Fruit fly (Drosophila melanogaster) whole organism, adult: ENCODE results near the gene CG17687.

ENCODE experiments used
- CG11617 ChIP-seq: fragments of 200-800 bp; sonication (Bioruptor generic); optimal IDR thresholded peaks from 2 replicates; lab custom pipeline; 2017; ENCODE audit warnings: mild to moderate bottlenecking, missing biosample characterization, missing genetic modification reagents, missing genetic modification characterization
- CG12768 ChIP-seq: fragments of 200-800 bp; sonication (Bioruptor generic); optimal IDR thresholded peaks from 2 replicates; lab custom pipeline; 2017; ENCODE audit warnings: missing biosample characterization, missing genetic modification characterization, mild to moderate bottlenecking, moderate library complexity, missing genetic modification reagents
- CG33017 ChIP-seq: fragments of 200-800 bp; sonication (Bioruptor generic); optimal IDR thresholded peaks from 2 replicates; lab custom pipeline; 2018; ENCODE audit warnings: missing biosample characterization, mild to moderate bottlenecking, missing genetic modification characterization, moderate library complexity
- CG5204 ChIP-seq: fragments of 200-800 bp; sonication (Bioruptor generic); optimal IDR thresholded peaks from 2 replicates; lab custom pipeline; 2016; ENCODE audit warnings: missing biosample characterization, missing genetic modification characterization
- CG7045 ChIP-seq: fragments of 200-800 bp; sonication (Bioruptor generic); optimal IDR thresholded peaks from 2 replicates; lab custom pipeline; 2017; ENCODE audit warnings: missing biosample characterization, mild to moderate bottlenecking, missing genetic modification characterization
- CG7101 ChIP-seq: fragments of 200-800 bp; sonication (Bioruptor generic); optimal IDR thresholded peaks from 2 replicates; lab custom pipeline; 2018; ENCODE audit warnings: missing biosample characterization, mild to moderate bottlenecking, missing genetic modification characterization, moderate library complexity
- Crg-1 ChIP-seq: fragments of 200-800 bp; sonication (Bioruptor generic); optimal IDR thresholded peaks from 2 replicates; lab custom pipeline; 2016; ENCODE audit warnings: missing biosample characterization, missing genetic modification characterization
- Hr96 ChIP-seq: fragments of 200-800 bp; sonication (Bioruptor generic); optimal IDR thresholded peaks from 2 replicates; lab custom pipeline; 2016; ENCODE audit warnings: missing biosample characterization, missing genetic modification characterization
- bab1 ChIP-seq: fragments of 200-800 bp; sonication (Bioruptor generic); optimal IDR thresholded peaks from 3 replicates; lab custom pipeline; 2019; ENCODE audit warnings: missing biosample characterization, mild to moderate bottlenecking, missing genetic modification characterization, moderate library complexity
- cic ChIP-seq: fragments of 200-800 bp; sonication (Bioruptor generic); optimal IDR thresholded peaks from 2 replicates; lab custom pipeline; 2017; ENCODE audit warnings: missing biosample characterization, mild to moderate bottlenecking, missing genetic modification characterization, moderate library complexity
- cnc ChIP-seq, 2 experiments: fragments of >200 bp; optimal IDR thresholded peaks; 2 replicates each; lab custom pipeline; 2017
- kay ChIP-seq: fragments of 200-800 bp; sonication (Bioruptor generic); peaks from one replicate; lab custom pipeline; 2016; ENCODE audit warnings: missing biosample characterization, missing genetic modification characterization, borderline replicate concordance
- pad ChIP-seq: fragments of 200-800 bp; sonication (Bioruptor generic); optimal IDR thresholded peaks from 3 replicates; lab custom pipeline; 2017; ENCODE audit warnings: missing biosample characterization, missing genetic modification characterization, mild to moderate bottlenecking, moderate library complexity, missing genetic modification reagents
- toe ChIP-seq: fragments of 200-800 bp; sonication (Bioruptor generic); optimal IDR thresholded peaks from 2 replicates; lab custom pipeline; 2016; ENCODE audit warnings: missing biosample characterization, missing genetic modification characterization

DNA sequence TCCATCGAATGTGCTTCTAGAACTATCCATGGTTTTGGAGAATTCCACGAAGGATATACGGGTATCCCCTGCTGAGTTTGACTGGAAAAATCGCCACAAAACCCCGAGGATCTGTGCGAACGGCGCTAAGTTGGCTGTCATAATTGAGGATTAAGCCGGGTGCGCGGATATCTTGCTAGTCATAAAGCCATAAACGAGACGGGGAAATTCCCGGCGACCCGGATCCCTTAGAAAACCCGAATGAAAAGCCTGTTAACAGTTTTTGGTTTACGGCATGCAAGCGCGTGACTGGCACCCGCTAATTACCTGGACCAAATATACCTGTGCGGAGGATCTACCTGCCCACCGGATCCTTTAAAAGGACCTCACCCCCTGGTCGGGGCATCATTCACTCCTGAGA is 29.4 kb downstream of the CG17687 start, which contains the start of gene SNCF:
- TF ChIP-seq toe (GFP tag; lab: Kevin White, UChicago) (no peak), Hr96 (GFP tag; lab: Kevin White, UChicago) (no peak), CG5204 (GFP tag; lab: Kevin White, UChicago) (no peak), CG12768 (no peak), CG7101 (tag; lab: Kevin White, UChicago) (no peak), CG33017 (no peak), cnc (optimal IDR thresholded peaks at IDR 0.05; lab: Kevin White, UChicago) (no peak), kay (GFP tag; lab: Kevin White, UChicago) (no peak), cic (GFP tag; lab: Kevin White, UChicago) (no peak), pad (GFP tag; lab: Kevin White, UChicago) (no peak), Crg-1 (GFP tag; lab: Kevin White, UChicago) (no peak), CG11617 (GFP tag; lab: Kevin White, UChicago) (no peak), bab1 (no peak), CG7045 (GFP tag; lab: Kevin White, UChicago) (no peak)
